Fruit fly (Drosophila melanogaster) whole organism, embryonic: ENCODE data around the gene Drsl1.

ENCODE experiments used
- CG10979 ChIP-seq: fragments of 200-800 bp; sonication (Bioruptor generic); optimal IDR thresholded peaks from 2 replicates; lab custom pipeline; 2018; ENCODE audit warnings: missing biosample characterization, mild to moderate bottlenecking, missing genetic modification characterization, moderate library complexity
- CG11093 ChIP-seq: fragments of 200-800 bp; sonication (Bioruptor generic); IDR thresholded peaks from 3 replicates; pipeline ENCODE4 v1.3.6; 2022; ENCODE audit warnings: missing biosample characterization, missing genetic modification characterization
- CG11723 ChIP-seq: fragments of 200-800 bp; sonication (Bioruptor generic); optimal IDR thresholded peaks from 2 replicates; lab custom pipeline; 2017; ENCODE audit warnings: missing biosample characterization, mild to moderate bottlenecking, missing genetic modification characterization
- CG13287 ChIP-seq: fragments of 200-800 bp; sonication (Bioruptor generic); IDR thresholded peaks from 2 replicates; pipeline ENCODE4 v1.3.6; 2022; ENCODE audit warnings: missing biosample characterization, missing genetic modification characterization; ENCODE audit not compliant: partially characterized antibody
- CG13775 ChIP-seq: fragments of 200-800 bp; sonication (Bioruptor generic); optimal IDR thresholded peaks from 3 replicates; lab custom pipeline; 2017; ENCODE audit warnings: missing biosample characterization, mild to moderate bottlenecking, missing genetic modification characterization
- CG14860 ChIP-seq: fragments of 200-800 bp; sonication (Bioruptor generic); IDR thresholded peaks from 3 replicates; pipeline ENCODE4 v1.3.6; 2022; ENCODE audit warnings: missing biosample characterization, missing genetic modification characterization; ENCODE audit not compliant: partially characterized antibody
- CG15011 ChIP-seq: fragments of 200-800 bp; sonication (Bioruptor generic); optimal IDR thresholded peaks from 3 replicates; lab custom pipeline; 2018; ENCODE audit warnings: missing biosample characterization, mild to moderate bottlenecking, missing genetic modification characterization
- CG16815 ChIP-seq: fragments of 200-800 bp; sonication (Bioruptor generic); optimal IDR thresholded peaks from 3 replicates; lab custom pipeline; 2017; ENCODE audit warnings: missing biosample characterization, mild to moderate bottlenecking, missing genetic modification characterization
- CG17802 ChIP-seq: fragments of 200-800 bp; sonication (Bioruptor generic); optimal IDR thresholded peaks from 2 replicates; lab custom pipeline; 2018; ENCODE audit warnings: missing biosample characterization, mild to moderate bottlenecking, missing genetic modification characterization, moderate library complexity
- CG18764 ChIP-seq: fragments of 200-800 bp; sonication (Bioruptor generic); optimal IDR thresholded peaks from 3 replicates; lab custom pipeline; 2016; ENCODE audit warnings: missing biosample characterization, missing genetic modification characterization
- CG2120 ChIP-seq: fragments of 200-800 bp; sonication (Bioruptor generic); optimal IDR thresholded peaks from 3 replicates; lab custom pipeline; 2016; ENCODE audit warnings: missing biosample characterization, missing genetic modification characterization
- CG2129 ChIP-seq: fragments of 200-800 bp; sonication (Bioruptor generic); IDR thresholded peaks from 2 replicates; pipeline ENCODE4 v1.3.6; 2022; ENCODE audit warnings: missing biosample characterization, missing genetic modification characterization; ENCODE audit not compliant: partially characterized antibody
- CG2875 ChIP-seq: fragments of 200-800 bp; sonication (Bioruptor generic); optimal IDR thresholded peaks from 2 replicates; lab custom pipeline; 2017; ENCODE audit warnings: missing biosample characterization, mild to moderate bottlenecking, missing genetic modification characterization, missing genetic modification reagents
- CG4820 ChIP-seq: fragments of 200-800 bp; sonication (Bioruptor generic); optimal IDR thresholded peaks from 3 replicates; lab custom pipeline; 2016; ENCODE audit warnings: missing biosample characterization, missing genetic modification characterization
- CG5245 ChIP-seq: fragments of 200-800 bp; sonication (Bioruptor generic); optimal IDR thresholded peaks from 3 replicates; lab custom pipeline; 2016; ENCODE audit warnings: missing biosample characterization, missing genetic modification characterization
- CG6689 ChIP-seq: fragments of 200-800 bp; sonication (Bioruptor generic); IDR thresholded peaks from 2 replicates; pipeline ENCODE4 v1.3.6; 2022; ENCODE audit warnings: missing biosample characterization, missing genetic modification characterization
- CG7963 ChIP-seq: fragments of 200-800 bp; sonication (Bioruptor generic); IDR thresholded peaks from 3 replicates; pipeline ENCODE4 v1.3.6; 2022; ENCODE audit warnings: missing biosample characterization, missing genetic modification characterization; ENCODE audit not compliant: partially characterized antibody
- CG8359 ChIP-seq: fragments of 200-800 bp; sonication (Bioruptor generic); optimal IDR thresholded peaks from 2 replicates; lab custom pipeline; 2017; ENCODE audit warnings: missing biosample characterization, mild to moderate bottlenecking, missing genetic modification characterization, borderline replicate concordance
- CG9727 ChIP-seq: fragments of 200-800 bp; sonication (Bioruptor generic); optimal IDR thresholded peaks from 3 replicates; lab custom pipeline; 2017; ENCODE audit warnings: missing biosample characterization, mild to moderate bottlenecking, missing genetic modification characterization
- D19A ChIP-seq: fragments of 200-800 bp; optimal IDR thresholded peaks from 3 replicates; lab custom pipeline; 2019; ENCODE audit warnings: missing biosample characterization, mild to moderate bottlenecking, missing genetic modification characterization, moderate library complexity
- D19B ChIP-seq: fragments of 200-800 bp; sonication (Bioruptor generic); optimal IDR thresholded peaks from 2 replicates; lab custom pipeline; 2017; ENCODE audit warnings: missing biosample characterization, mild to moderate bottlenecking, missing genetic modification characterization
- Doc3 ChIP-seq: fragments of 200-800 bp; sonication (Bioruptor generic); IDR thresholded peaks from 3 replicates; pipeline ENCODE4 v1.3.6; 2022; ENCODE audit warnings: missing biosample characterization, missing genetic modification characterization; ENCODE audit not compliant: partially characterized antibody
- Dp ChIP-seq: fragments of 200-800 bp; sonication (Bioruptor generic); optimal IDR thresholded peaks from 2 replicates; lab custom pipeline; 2018; ENCODE audit warnings: missing biosample characterization, mild to moderate bottlenecking, missing genetic modification characterization, moderate library complexity
- Eip74EF ChIP-seq, 2 experiments: fragments of 200-800 bp in 1 of 2; fragments of >200 bp in 1 of 2; sonication (Bioruptor generic) in 1 of 2; optimal IDR thresholded peaks; 2 replicates each; lab custom pipeline; 2017 to 2019; ENCODE audit warnings: missing biosample characterization in 2 of 2, missing genetic modification characterization in 2 of 2, mild to moderate bottlenecking in 1 of 2, moderate library complexity in 1 of 2
- Gug ChIP-seq: fragments of 200-800 bp; sonication (Bioruptor generic); IDR thresholded peaks from 4 replicates; pipeline ENCODE4 v1.3.6; 2022; ENCODE audit warnings: missing biosample characterization, missing genetic modification characterization
- Hr78 ChIP-seq, 2 experiments: fragments of 200-800 bp in 1 of 2; fragments of >200 bp in 1 of 2; sonication (Bioruptor generic) in 1 of 2; optimal IDR thresholded peaks; 2 replicates each; lab custom pipeline; 2017 to 2019; ENCODE audit warnings: missing biosample characterization in 2 of 2, missing genetic modification characterization in 2 of 2, mild to moderate bottlenecking in 1 of 2, moderate library complexity in 1 of 2
- Rfx ChIP-seq: fragments of 200-800 bp; sonication (Bioruptor generic); IDR thresholded peaks from 2 replicates; pipeline ENCODE4 v1.3.6; 2022; ENCODE audit warnings: missing biosample characterization, missing genetic modification characterization
- Vsx1 ChIP-seq: fragments of 200-800 bp; sonication (Bioruptor generic); optimal IDR thresholded peaks from 2 replicates; lab custom pipeline; 2017; ENCODE audit warnings: missing biosample characterization, mild to moderate bottlenecking, missing genetic modification characterization, missing genetic modification reagents
- Xbp1 ChIP-seq: fragments of 200-800 bp; sonication (Bioruptor generic); optimal IDR thresholded peaks from 3 replicates; lab custom pipeline; 2016; ENCODE audit warnings: missing biosample characterization, mild to moderate bottlenecking, missing genetic modification characterization
- YL-1 ChIP-seq: fragments of 200-800 bp; sonication (Bioruptor generic); optimal IDR thresholded peaks from 3 replicates; lab custom pipeline; 2017; ENCODE audit warnings: missing biosample characterization, mild to moderate bottlenecking, missing genetic modification characterization
- ase ChIP-seq: fragments of 200-800 bp; sonication (Bioruptor generic); IDR thresholded peaks from 3 replicates; pipeline ENCODE4 v1.3.6; 2022; ENCODE audit warnings: missing biosample characterization, missing genetic modification characterization
- cas ChIP-seq: fragments of 200-800 bp; sonication (Bioruptor generic); IDR thresholded peaks from 2 replicates; pipeline ENCODE4 v1.3.6; 2022; ENCODE audit warnings: missing biosample characterization, missing genetic modification characterization
- corto ChIP-seq: fragments of 200-800 bp; sonication (Bioruptor generic); optimal IDR thresholded peaks from 2 replicates; lab custom pipeline; 2016; ENCODE audit warnings: missing biosample characterization, mild to moderate bottlenecking, missing genetic modification characterization, moderate library complexity
- crp ChIP-seq, 2 experiments: fragments of 200-800 bp; sonication (Bioruptor generic); optimal IDR thresholded peaks; 2 replicates in 1 of 2; 3 replicates in 1 of 2; lab custom pipeline; 2017; ENCODE audit warnings: missing biosample characterization in 2 of 2, missing genetic modification characterization in 2 of 2, mild to moderate bottlenecking in 1 of 2, moderate library complexity in 1 of 2
- fd96Cb ChIP-seq: fragments of 200-800 bp; sonication (Bioruptor generic); optimal IDR thresholded peaks from 2 replicates; lab custom pipeline; 2018; ENCODE audit warnings: missing biosample characterization, mild to moderate bottlenecking, missing genetic modification characterization, moderate library complexity
- ftz-f1 ChIP-seq: fragments of 200-800 bp; sonication (Bioruptor generic); optimal IDR thresholded peaks from 2 replicates; lab custom pipeline; 2016; ENCODE audit warnings: missing biosample characterization, missing genetic modification characterization
- jing ChIP-seq: fragments of 200-800 bp; sonication (Bioruptor generic); optimal IDR thresholded peaks from 2 replicates; lab custom pipeline; 2018; ENCODE audit warnings: missing biosample characterization, mild to moderate bottlenecking, missing genetic modification characterization
- knrl ChIP-seq: fragments of 200-800 bp; sonication (Bioruptor generic); IDR thresholded peaks from 3 replicates; pipeline ENCODE4 v1.3.6; 2022; ENCODE audit warnings: missing biosample characterization, missing genetic modification characterization; ENCODE audit not compliant: partially characterized antibody
- nerfin-1 ChIP-seq: fragments of 200-800 bp; sonication (Bioruptor generic); optimal IDR thresholded peaks from 3 replicates; lab custom pipeline; 2019; ENCODE audit warnings: missing biosample characterization, mild to moderate bottlenecking, missing genetic modification characterization, moderate library complexity
- onecut ChIP-seq: fragments of 200-800 bp; sonication (Bioruptor generic); IDR thresholded peaks from 2 replicates; pipeline ENCODE4 v1.3.6; 2022; ENCODE audit warnings: missing biosample characterization, missing genetic modification characterization
- pho ChIP-seq: fragments of 200-800 bp; sonication (Bioruptor generic); optimal IDR thresholded peaks from 2 replicates; lab custom pipeline; 2016; ENCODE audit warnings: missing biosample characterization, missing genetic modification characterization
- phol ChIP-seq: fragments of 200-800 bp; sonication (Bioruptor generic); optimal IDR thresholded peaks from 3 replicates; lab custom pipeline; 2018; ENCODE audit warnings: missing biosample characterization, mild to moderate bottlenecking, missing genetic modification characterization, moderate library complexity
- prd ChIP-seq, 3 experiments: fragments of >200 bp in 2 of 3; fragments of 200-800 bp in 1 of 3; sonication (Bioruptor generic) in 1 of 3; optimal IDR thresholded peaks in 2 of 3; IDR thresholded peaks in 1 of 3; 2 replicates in 2 of 3; 3 replicates in 1 of 3; pipeline versions ENCODE4 v1.3.6 to Lab custom; 2017 to 2022; ENCODE audit warnings: missing biosample characterization in 1 of 3, missing genetic modification characterization in 1 of 3
- pzg ChIP-seq: fragments of 200-800 bp; sonication (Bioruptor generic); optimal IDR thresholded peaks from 3 replicates; lab custom pipeline; 2018; ENCODE audit warnings: missing biosample characterization, mild to moderate bottlenecking, missing genetic modification characterization, moderate library complexity
- vnd ChIP-seq: fragments of 200-800 bp; sonication (Bioruptor generic); IDR thresholded peaks from 3 replicates; pipeline ENCODE4 v1.3.6; 2022; ENCODE audit warnings: missing biosample characterization, missing genetic modification characterization; ENCODE audit not compliant: partially characterized antibody
- vvl ChIP-seq: fragments of 200-800 bp; sonication (Bioruptor generic); IDR thresholded peaks from 2 replicates; pipeline ENCODE4 v1.3.6; 2022; ENCODE audit warnings: missing biosample characterization, missing genetic modification characterization

Gene Drsl1

DNA sequence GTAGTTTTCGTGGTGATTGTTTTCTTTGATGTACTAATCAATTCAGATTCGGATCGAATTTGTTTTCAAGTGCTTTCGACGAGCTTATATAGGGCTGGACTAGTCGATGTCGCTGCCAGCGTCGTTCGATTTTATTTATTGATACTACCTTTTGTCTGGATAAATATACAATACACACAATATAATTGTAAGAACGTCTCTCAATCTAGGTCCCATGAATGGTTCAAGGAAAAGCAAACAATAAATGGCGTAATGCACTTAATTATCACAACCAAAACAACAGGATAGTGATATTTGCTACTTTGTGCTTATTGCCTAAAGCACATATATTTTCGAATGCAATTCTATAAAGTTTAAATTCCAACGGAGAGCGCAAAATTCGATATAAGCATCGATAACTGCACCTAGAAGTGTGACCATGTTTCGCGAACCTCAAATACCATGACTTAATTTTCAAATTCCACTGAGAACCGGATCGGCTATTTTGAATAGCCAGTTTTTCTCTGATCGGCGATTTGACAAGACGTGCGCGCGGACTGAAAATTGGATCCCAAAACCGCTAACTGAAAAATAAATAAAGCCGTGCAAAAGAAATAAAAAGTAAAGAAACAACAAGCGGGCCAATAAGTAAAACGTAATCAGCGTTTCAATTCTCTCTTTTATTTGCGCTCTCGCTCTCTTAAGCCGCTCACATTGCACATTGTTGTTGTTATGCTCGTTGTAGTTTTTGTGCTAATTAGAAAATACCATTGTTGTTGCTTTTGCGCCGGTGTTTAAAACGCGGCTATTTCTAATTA lies 978 bp upstream of the Drsl1 start, which contains the start of the genes Drsl6 and kst (continued):
- no peak for TF ChIP-seq Hr78 (GFP tag; optimal IDR thresholded peaks at IDR 0.05; lab: Kevin White, UChicago)
- no peak for TF ChIP-seq CG2129 (GFP tag; lab: Robert Waterston, UW)
- no peak for TF ChIP-seq CG5245 (GFP tag; lab: Kevin White, UChicago)
- peak; percentile 21 for TF ChIP-seq CG9727
- no peak for TF ChIP-seq Xbp1 (GFP tag; lab: Kevin White, UChicago)
- no peak for TF ChIP-seq CG10979 (tag; lab: Kevin White, UChicago)
- peak; percentile 72 for TF ChIP-seq vvl
- no peak for TF ChIP-seq ftz-f1
- TF ChIP-seq Rfx (GFP tag; lab: Robert Waterston, UW): peak; percentile 49; the same call in 1 of the 2 replicates
- no peak for TF ChIP-seq fd96Cb (tag; lab: Kevin White, UChicago)
- no peak for TF ChIP-seq prd (optimal IDR thresholded peaks at IDR 0.05; lab: Kevin White, UChicago)
- TF ChIP-seq prd (GFP tag; IDR thresholded peaks at IDR 0.05; lab: Robert Waterston, UW): no peak
- TF ChIP-seq knrl (GFP tag; lab: Robert Waterston, UW): no peak; the same call in 1 of the 3 replicates
- no peak for TF ChIP-seq crp (GFP tag; optimal IDR thresholded peaks at IDR 0.05; lab: Kevin White, UChicago)
- TF ChIP-seq CG13287 (GFP tag; lab: Robert Waterston, UW): peak; percentile 73
- TF ChIP-seq CG16815 (GFP tag; lab: Kevin White, UChicago): no peak
- no peak for TF ChIP-seq CG8359
- peak in 1 of 2 experiments; percentile 36 for TF ChIP-seq Eip74EF (GFP tag; optimal IDR thresholded peaks at IDR 0.05; lab: Kevin White, UChicago)
- TF ChIP-seq D19A (tag; lab: Kevin White, UChicago): no peak
- peak; percentile 87 for TF ChIP-seq Dp (GFP tag; lab: Kevin White, UChicago)
- no peak for TF ChIP-seq D19B (GFP tag; lab: Kevin White, UChicago)
- TF ChIP-seq pzg (GFP tag; lab: Kevin White, UChicago): peak; percentile 77
- TF ChIP-seq pho (GFP tag; lab: Kevin White, UChicago): no peak
- peak; percentile 53 for TF ChIP-seq nerfin-1 (tag; lab: Kevin White, UChicago)
- no peak for TF ChIP-seq Doc3 (GFP tag; lab: Robert Waterston, UW)
- no peak for TF ChIP-seq CG11723
- no peak for TF ChIP-seq CG17802 (tag; lab: Kevin White, UChicago)
- no peak for TF ChIP-seq CG4820 (GFP tag; lab: Kevin White, UChicago)
- peak; percentile 3 for TF ChIP-seq Vsx1 (GFP tag; lab: Kevin White, UChicago)
- TF ChIP-seq onecut (GFP tag; lab: Robert Waterston, UW): peak; percentile 24; the same call in 1 of the 2 replicates
- TF ChIP-seq vnd (GFP tag; lab: Robert Waterston, UW): no peak
- no peak for TF ChIP-seq Gug (GFP tag; lab: Robert Waterston, UW)

DNA sequence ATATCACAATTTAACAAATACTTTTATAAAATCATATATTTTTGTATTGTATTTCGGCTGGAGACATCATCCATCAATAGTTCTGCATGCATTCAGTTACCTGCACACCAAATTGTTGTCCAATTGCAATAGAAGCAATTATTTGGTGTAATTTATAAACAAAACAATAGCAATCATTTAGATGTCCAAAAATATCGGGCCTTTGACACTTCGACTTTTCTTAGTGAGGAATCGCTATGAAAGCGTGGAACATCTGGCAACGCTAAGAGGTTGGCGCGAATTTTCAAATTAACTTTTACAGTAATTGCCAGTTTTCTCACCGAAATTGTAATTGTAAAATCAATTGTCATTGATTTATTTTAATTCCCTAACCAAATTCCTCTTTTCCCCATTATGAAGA lies 804 bp downstream of the Drsl1 start, which contains the start of gene CG14969:
CG14969 (minus strand) TSS at position 195 of the 400 bp plus-strand sequence.
- TF ChIP-seq cas (GFP tag; lab: Robert Waterston, UW) (no peak), CG14860 (GFP tag; lab: Robert Waterston, UW) (peak; percentile 46; the same call in 1 of the 3 replicates), ase (GFP tag; lab: Robert Waterston, UW) (no peak), Gug (GFP tag; lab: Robert Waterston, UW) (no peak), YL-1 (GFP tag; lab: Kevin White, UChicago) (peak; percentile 31), CG2875 (no peak), CG2120 (GFP tag; lab: Kevin White, UChicago) (peak; percentile 25), CG18764 (GFP tag; lab: Kevin White, UChicago) (peak; percentile 97), CG15011 (GFP tag; lab: Kevin White, UChicago) (no peak), CG6689 (GFP tag; lab: Robert Waterston, UW) (no peak), CG11093 (GFP tag; lab: Robert Waterston, UW) (no peak), CG7963 (GFP tag; lab: Robert Waterston, UW) (no peak), jing (GFP tag; lab: Kevin White, UChicago) (no peak), CG13775 (GFP tag; lab: Kevin White, UChicago) (no peak), phol (tag; lab: Kevin White, UChicago) (peak; percentile 24), CG13287 (GFP tag; lab: Robert Waterston, UW) (peak; percentile 67), corto (GFP tag; lab: Kevin White, UChicago) (no peak)
